Fruit fly (Drosophila melanogaster): ENCODE measurements around the gene Mkp.

The Mkp gene

DNA sequence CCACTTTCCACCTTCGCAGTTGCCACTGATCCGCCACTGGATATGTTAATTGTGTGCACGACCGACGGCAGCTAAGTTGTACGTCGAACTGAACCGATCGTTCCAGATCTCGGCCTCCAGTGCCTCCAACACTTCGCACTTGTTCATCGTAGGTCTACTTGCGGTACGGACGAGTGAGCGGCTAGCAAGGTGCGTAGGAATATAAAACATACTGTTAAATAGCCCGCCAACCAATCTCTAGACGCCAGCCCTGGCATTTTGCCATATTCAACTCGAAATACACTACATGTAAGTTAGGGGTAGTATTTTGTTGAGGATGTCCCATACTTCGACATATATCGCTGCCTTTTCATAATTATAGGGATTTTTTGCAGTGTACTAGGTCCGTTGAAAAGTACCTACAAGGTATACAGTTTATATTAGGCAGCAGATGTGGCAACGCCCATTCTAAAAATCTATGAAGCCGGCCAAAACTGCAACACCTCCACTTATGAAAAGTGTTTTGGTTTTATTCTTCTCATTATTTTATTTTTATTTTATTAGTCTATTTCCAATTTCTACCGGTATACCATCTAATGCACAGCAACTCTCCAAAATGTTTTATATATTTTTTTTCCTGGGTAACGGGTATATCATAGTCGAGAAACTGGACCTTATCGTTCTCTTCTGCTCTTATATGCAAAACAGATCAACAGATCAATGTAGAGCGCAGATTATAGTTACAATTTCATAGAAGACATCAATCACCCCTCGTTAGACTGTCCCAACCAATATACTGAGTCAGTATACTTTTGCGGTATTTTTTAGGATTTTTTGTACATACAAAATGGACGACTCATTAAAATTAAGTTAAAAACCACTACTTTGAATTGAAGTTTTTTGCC is 38.9 kb upstream of the Mkp start, which contains the start of the genes pyx and CG33229 (continued):
- TF ChIP-seq CG6765 (GFP tag; optimal IDR thresholded peaks at IDR 0.05): peak; percentile 79
- peak; percentile 67 for TF ChIP-seq zfh1 (GFP tag; IDR thresholded peaks at IDR 0.05)
- TF ChIP-seq dm (GFP tag; optimal IDR thresholded peaks at IDR 0.05): peak; percentile 32
- TF ChIP-seq lmd (GFP tag; IDR thresholded peaks at IDR 0.05): peak; percentile 91
- TF ChIP-seq Fer3 (tag; optimal IDR thresholded peaks at IDR 0.05): peak; percentile 86
- peak; percentile 60 for TF ChIP-seq CG43689 (GFP tag; IDR thresholded peaks at IDR 0.05)
- TF ChIP-seq Jarid2 (GFP tag; optimal IDR thresholded peaks at IDR 0.05): peak; percentile 27
- peak; percentile 78 for TF ChIP-seq Atf-2 (GFP tag; optimal IDR thresholded peaks at IDR 0.05)
- TF ChIP-seq Blimp-1 (GFP tag; optimal IDR thresholded peaks at IDR 0.05): no peak
- TF ChIP-seq CG6654 (GFP tag; optimal IDR thresholded peaks at IDR 0.05): peak; percentile 69
- peak; percentile 55; the same call in 1 of the 2 replicates for TF ChIP-seq toy (GFP tag; IDR thresholded peaks at IDR 0.05)
- TF ChIP-seq hb (GFP tag; IDR thresholded peaks at IDR 0.05; ENCODE audit: partially characterized antibody): no peak
- TF ChIP-seq chm (GFP tag; IDR thresholded peaks at IDR 0.05): peak; percentile 37; the same call in 1 of the 2 replicates
- TF ChIP-seq mam (GFP tag; optimal IDR thresholded peaks at IDR 0.05): peak; percentile 90
- TF ChIP-seq CoRest (tag; optimal IDR thresholded peaks at IDR 0.05): peak; percentile 94
- no peak for TF ChIP-seq Kr (GFP tag; optimal IDR thresholded peaks at IDR 0.05)
- TF ChIP-seq grau (tag; optimal IDR thresholded peaks at IDR 0.05): peak; percentile 89
- TF ChIP-seq Rfx (GFP tag; IDR thresholded peaks at IDR 0.05): peak; percentile 94
- peak; percentile 17 for TF ChIP-seq CG31365 (tag; optimal IDR thresholded peaks at IDR 0.05)
- peak; percentile 80 for TF ChIP-seq CG10366 (GFP tag; IDR thresholded peaks at IDR 0.05)
- TF ChIP-seq CG16813 (GFP tag; IDR thresholded peaks at IDR 0.05; ENCODE audit: partially characterized antibody): no peak
- TF ChIP-seq D19A (tag; optimal IDR thresholded peaks at IDR 0.05): peak; percentile 76
- peak; percentile 56 for TF ChIP-seq Bdp1 (GFP tag; optimal IDR thresholded peaks at IDR 0.05)
- TF ChIP-seq aop (GFP tag; IDR thresholded peaks at IDR 0.05): peak; percentile 70
- no peak for TF ChIP-seq chinmo (GFP tag; IDR thresholded peaks at IDR 0.05; ENCODE audit: partially characterized antibody)
- TF ChIP-seq Trl (optimal IDR thresholded peaks at IDR 0.05): no peak
- peak; percentile 70 for TF ChIP-seq Trl (GFP tag; optimal IDR thresholded peaks at IDR 0.05)
- TF ChIP-seq CG4730 (GFP tag; IDR thresholded peaks at IDR 0.05): peak; percentile 64
- peak; percentile 69; the same call in 1 of the 3 replicates for TF ChIP-seq CG11695 (GFP tag; IDR thresholded peaks at IDR 0.05)
- TF ChIP-seq ato (GFP tag; IDR thresholded peaks at IDR 0.05; ENCODE audit: partially characterized antibody): no peak
- no peak for TF ChIP-seq CG8478 (optimal IDR thresholded peaks at IDR 0.05)
- TF ChIP-seq Dbx (GFP tag; IDR thresholded peaks at IDR 0.05): peak; percentile 86
- peak; percentile 96 for TF ChIP-seq sens (GFP tag)
- 0 out of 2 replicates have a peak, but pooled peaks have one; percentile 21 for TF ChIP-seq Dip2 (GFP tag; IDR thresholded peaks at IDR 0.05)
- TF ChIP-seq B-H1 (GFP tag; IDR thresholded peaks at IDR 0.05): peak; percentile 60; the same call in 2 of the 3 replicates
- TF ChIP-seq CG11085 (GFP tag; IDR thresholded peaks at IDR 0.05): peak; percentile 72
- TF ChIP-seq dan (GFP tag; IDR thresholded peaks at IDR 0.05): 0 out of 2 replicates have a peak, but pooled peaks have one; percentile 14
- peak; percentile 33 for TF ChIP-seq CG2875 (GFP tag; optimal IDR thresholded peaks at IDR 0.05)
- TF ChIP-seq gt (GFP tag; IDR thresholded peaks at IDR 0.05): no peak; the same call in 1 of the 2 replicates
- peak; percentile 83 for TF ChIP-seq Gug (GFP tag; IDR thresholded peaks at IDR 0.05)
- TF ChIP-seq ind (GFP tag; optimal IDR thresholded peaks at IDR 0.05): peak; percentile 89
- TF ChIP-seq CrebB (tag; optimal IDR thresholded peaks at IDR 0.05): peak; percentile 14
- TF ChIP-seq disco-r (GFP tag; optimal IDR thresholded peaks at IDR 0.05): peak; percentile 75
- TF ChIP-seq jumu (GFP tag; optimal IDR thresholded peaks at IDR 0.05): peak; percentile 70
- TF ChIP-seq C15 (GFP tag; IDR thresholded peaks at IDR 0.05): peak; percentile 66; the same call in 1 of the 3 replicates
- peak; percentile 67 for TF ChIP-seq CG14667 (GFP tag; IDR thresholded peaks at IDR 0.05)
- TF ChIP-seq CG34422 (GFP tag; IDR thresholded peaks at IDR 0.05): peak; percentile 88
- peak; percentile 77 for TF ChIP-seq CG7357 (GFP tag; IDR thresholded peaks at IDR 0.05)
- peak; percentile 40 for TF ChIP-seq Deaf1 (tag; optimal IDR thresholded peaks at IDR 0.05)
- TF ChIP-seq CG12391 (tag; optimal IDR thresholded peaks at IDR 0.05): peak; percentile 87

Measured in whole organism, embryonic.